Worm (Caenorhabditis elegans) whole organism, L3 larva: ENCODE measurements around the gene gpcp-2.

ENCODE experiments used
- R02D3.7 ChIP-seq: fragments of 150-350 bp; optimal IDR thresholded peaks from 2 replicates; lab custom pipeline; 2014; ENCODE audit warnings: missing biosample characterization, missing genetic modification characterization
- ZK546.5 ChIP-seq: sonication (generic microtip); optimal IDR thresholded peaks from 2 replicates; lab custom pipeline; 2017; ENCODE audit warnings: missing biosample characterization, missing genetic modification characterization
- aly-2 ChIP-seq: fragments of 150-350 bp; optimal IDR thresholded peaks from 2 replicates; lab custom pipeline; 2014; ENCODE audit warnings: missing biosample characterization, missing genetic modification characterization
- ceh-28 ChIP-seq: fragments of 150-350 bp; optimal IDR thresholded peaks from 2 replicates; lab custom pipeline; 2014; ENCODE audit warnings: missing biosample characterization, missing genetic modification reagents, missing genetic modification characterization
- ceh-9 ChIP-seq: sonication (generic microtip); optimal IDR thresholded peaks from 2 replicates; lab custom pipeline; 2018; ENCODE audit warnings: missing biosample characterization, missing genetic modification characterization
- egl-27 ChIP-seq: sonication (generic microtip); optimal IDR thresholded peaks from 4 replicates; lab custom pipeline; 2017; ENCODE audit warnings: missing biosample characterization, missing genetic modification reagents, missing genetic modification characterization
- egl-5 ChIP-seq: fragments of 150-350 bp; optimal IDR thresholded peaks from 2 replicates; lab custom pipeline; 2017; ENCODE audit warnings: missing biosample characterization, missing genetic modification reagents, missing genetic modification characterization, inconsistent platforms
- elt-2 ChIP-seq: sonication (generic microtip); optimal IDR thresholded peaks from 2 replicates; lab custom pipeline; 2016; ENCODE audit warnings: missing genetic modification reagents, mild to moderate bottlenecking, missing genetic modification characterization, missing compliant biosample characterization
- elt-3 ChIP-seq, 3 experiments: fragments of 150-350 bp in 1 of 3; sonication (generic microtip) in 2 of 3; optimal IDR thresholded peaks; 2 replicates in 2 of 3; 4 replicates in 1 of 3; lab custom pipeline; 2014 to 2017; ENCODE audit warnings: missing biosample characterization in 3 of 3, missing genetic modification characterization in 3 of 3
- eor-1 ChIP-seq, 2 experiments: fragments of 150-350 bp; optimal IDR thresholded peaks; 2 replicates each; lab custom pipeline; 2014 to 2018; ENCODE audit warnings: missing biosample characterization in 2 of 2, missing genetic modification characterization in 2 of 2
- fkh-2 ChIP-seq: fragments of 150-350 bp; optimal IDR thresholded peaks from 2 replicates; lab custom pipeline; 2014; ENCODE audit warnings: missing biosample characterization, missing genetic modification reagents, missing genetic modification characterization
- hmg-11 ChIP-seq: sonication (generic microtip); optimal IDR thresholded peaks from 2 replicates; lab custom pipeline; 2016; ENCODE audit warnings: missing genetic modification characterization, missing compliant biosample characterization
- jun-1 ChIP-seq: fragments of 150-350 bp; optimal IDR thresholded peaks from 2 replicates; lab custom pipeline; 2014; ENCODE audit warnings: missing biosample characterization, missing genetic modification reagents, missing genetic modification characterization
- lsy-12 ChIP-seq: sonication (generic microtip); optimal IDR thresholded peaks from 2 replicates; lab custom pipeline; 2016; ENCODE audit warnings: mild to moderate bottlenecking, missing genetic modification characterization, missing compliant biosample characterization
- mdl-1 ChIP-seq: fragments of 150-350 bp; optimal IDR thresholded peaks from 2 replicates; lab custom pipeline; 2014; ENCODE audit warnings: missing biosample characterization, missing genetic modification characterization
- nfya-1 ChIP-seq: sonication (generic microtip); optimal IDR thresholded peaks from 2 replicates; lab custom pipeline; 2017; ENCODE audit warnings: missing genetic modification characterization, mild to moderate bottlenecking, missing compliant biosample characterization, antibody characterized with exemption, moderate library complexity; ENCODE audit not compliant: insufficient read depth
- nhr-11 ChIP-seq: fragments of 150-350 bp; optimal IDR thresholded peaks from 2 replicates; lab custom pipeline; 2014; ENCODE audit warnings: missing biosample characterization, missing genetic modification characterization
- nhr-23 ChIP-seq: fragments of 150-350 bp; optimal IDR thresholded peaks from 2 replicates; lab custom pipeline; 2014; ENCODE audit warnings: missing biosample characterization, missing genetic modification reagents, missing genetic modification characterization
- nhr-237 ChIP-seq: fragments of 150-350 bp; optimal IDR thresholded peaks from 2 replicates; lab custom pipeline; 2014; ENCODE audit warnings: missing biosample characterization, missing genetic modification characterization
- nhr-28 ChIP-seq: fragments of 150-350 bp; optimal IDR thresholded peaks from 2 replicates; lab custom pipeline; 2014; ENCODE audit warnings: missing biosample characterization, missing genetic modification characterization
- nhr-43 ChIP-seq: sonication (generic microtip); optimal IDR thresholded peaks from 2 replicates; lab custom pipeline; 2016; ENCODE audit warnings: mild to moderate bottlenecking, missing genetic modification characterization, missing compliant biosample characterization; ENCODE audit not compliant: poor library complexity, severe bottlenecking
- nhr-67 ChIP-seq: fragments of 150-350 bp; optimal IDR thresholded peaks from 2 replicates; lab custom pipeline; 2014; ENCODE audit warnings: missing biosample characterization, missing genetic modification characterization
- nhr-76 ChIP-seq: fragments of 150-350 bp; sonication (generic microtip); optimal IDR thresholded peaks from 5 replicates; lab custom pipeline; 2014; ENCODE audit warnings: missing biosample characterization, missing genetic modification characterization
- pqm-1 ChIP-seq: fragments of 150-350 bp; optimal IDR thresholded peaks from 2 replicates; lab custom pipeline; 2017; ENCODE audit warnings: missing biosample characterization, missing genetic modification characterization, inconsistent platforms
- sea-2 ChIP-seq: fragments of 150-350 bp; sonication (generic microtip); optimal IDR thresholded peaks from 4 replicates; lab custom pipeline; 2014; ENCODE audit warnings: missing biosample characterization, missing genetic modification reagents, missing genetic modification characterization
- snpc-4 ChIP-seq: fragments of 150-350 bp; optimal IDR thresholded peaks from 2 replicates; lab custom pipeline; 2014; ENCODE audit warnings: missing biosample characterization, missing genetic modification characterization
- tbx-2 ChIP-seq: sonication (generic microtip); optimal IDR thresholded peaks from 2 replicates; lab custom pipeline; 2016; ENCODE audit warnings: mild to moderate bottlenecking, missing genetic modification characterization, missing compliant biosample characterization
- unc-39 ChIP-seq: sonication (generic microtip); optimal IDR thresholded peaks from 4 replicates; lab custom pipeline; 2017; ENCODE audit warnings: missing biosample characterization, missing genetic modification characterization
- unc-62 ChIP-seq: fragments of 150-350 bp; sonication (generic microtip); optimal IDR thresholded peaks from 4 replicates; lab custom pipeline; 2014; ENCODE audit warnings: missing biosample characterization, missing genetic modification reagents, missing genetic modification characterization
- ztf-11 ChIP-seq: fragments of 150-350 bp; optimal IDR thresholded peaks from 2 replicates; lab custom pipeline; 2014; ENCODE audit warnings: missing biosample characterization, missing genetic modification characterization
- ztf-4 ChIP-seq: fragments of 150-350 bp; optimal IDR thresholded peaks from 2 replicates; lab custom pipeline; 2014; ENCODE audit warnings: missing biosample characterization, missing genetic modification characterization

The gpcp-2 gene

ce11 chrII:8059532-8059931 is 13.6 kb downstream of the gpcp-2 start:
- no peak for TF ChIP-seq ceh-28 (tag; lab: Kevin White, UChicago)
- TF ChIP-seq nfya-1 (tag; lab: Kevin White, UChicago) = no peak
- TF ChIP-seq nhr-11 (tag; lab: Kevin White, UChicago) = peak; percentile 81
- no peak for TF ChIP-seq elt-2 (tag; lab: Kevin White, UChicago)

- TF ChIP-seq nhr-23 (tag; lab: Kevin White, UChicago) = no peak
- TF ChIP-seq mdl-1 = no peak
- TF ChIP-seq pqm-1 (tag; lab: Kevin White, UChicago) = no peak
- no peak for TF ChIP-seq hmg-11
- no peak for TF ChIP-seq aly-2 (tag; lab: Kevin White, UChicago)
Measured at ce11 chrII:8058769-8059168, 14.4 kb downstream of the gpcp-2 start, which contains the start of gene T05H10.8. Gene T05H10.8, plus strand, starts transcription at chrII:8059069.

- TF ChIP-seq aly-2 (tag; lab: Kevin White, UChicago) = no peak
- TF ChIP-seq eor-1 (tag; optimal IDR thresholded peaks at IDR 0.05; lab: Kevin White, UChicago) = no peak
- no peak for TF ChIP-seq ZK546.5 (tag; lab: Kevin White, UChicago)
- no peak for TF ChIP-seq nfya-1 (tag; lab: Kevin White, UChicago)
- no peak for TF ChIP-seq nhr-28 (tag; lab: Kevin White, UChicago)
- TF ChIP-seq R02D3.7 = no peak
- TF ChIP-seq, all 47 proteins: peak for 0
Measured at ce11 chrII:8057911-8058310, 15.3 kb downstream of the gpcp-2 start.

- TF ChIP-seq elt-3 (tag; optimal IDR thresholded peaks at IDR 0.05; lab: Kevin White, UChicago) = no peak
- TF ChIP-seq nhr-43 (tag; lab: Kevin White, UChicago) = no peak
- TF ChIP-seq mdl-1 = no peak
- TF ChIP-seq unc-62 (GFP tag; lab: Kevin White, UChicago) = no peak
- TF ChIP-seq nhr-76 (tag; lab: Kevin White, UChicago) = no peak
- no peak for TF ChIP-seq aly-2 (tag; lab: Kevin White, UChicago)
Measured at ce11 chrII:8052850-8053249, 20.3 kb downstream of the gpcp-2 start, which contains the start of gene T05H10.4. Gene T05H10.4, plus strand, starts transcription at chrII:8053150.

- TF ChIP-seq ceh-9 (no peak), elt-3 (tag; optimal IDR thresholded peaks at IDR 0.05; lab: Kevin White, UChicago) (no peak), unc-39 (tag; lab: Kevin White, UChicago) (no peak), nfya-1 (tag; lab: Kevin White, UChicago) (no peak), tbx-2 (tag; lab: Kevin White, UChicago) (no peak), fkh-2 (tag; lab: Kevin White, UChicago) (no peak), nhr-23 (tag; lab: Kevin White, UChicago) (no peak), ztf-4 (tag; lab: Kevin White, UChicago) (no peak), nhr-67 (tag; lab: Kevin White, UChicago) (no peak), lsy-12 (tag; lab: Kevin White, UChicago) (no peak), elt-2 (tag; lab: Kevin White, UChicago) (no peak), ztf-11 (tag; lab: Kevin White, UChicago) (no peak)
Measured at ce11 chrII:8052172-8052571, 21.0 kb downstream of the gpcp-2 start.

- TF ChIP-seq nhr-43 (tag; lab: Kevin White, UChicago) = no peak
- TF ChIP-seq pqm-1 (tag; lab: Kevin White, UChicago) = no peak
- no peak for TF ChIP-seq hmg-11
- no peak for TF ChIP-seq ceh-9
- no peak for TF ChIP-seq fkh-2 (tag; lab: Kevin White, UChicago)
- no peak for TF ChIP-seq egl-27
- no peak for TF ChIP-seq unc-39 (tag; lab: Kevin White, UChicago)
- no peak for TF ChIP-seq R02D3.7
- no peak for TF ChIP-seq nhr-67 (tag; lab: Kevin White, UChicago)
- TF ChIP-seq, all 47 proteins: peak for 0
Measured at ce11 chrII:8051330-8051729, 21.8 kb downstream of the gpcp-2 start.

ce11 chrII:8050477-8050876 is 22.7 kb downstream of the gpcp-2 start, which contains the start of gene mtre-1:
Gene mtre-1, minus strand, starts transcription at chrII:8050577.
- TF ChIP-seq fkh-2 (tag; lab: Kevin White, UChicago) = no peak
- no peak for TF ChIP-seq egl-5 (tag; lab: Kevin White, UChicago)
- no peak for TF ChIP-seq jun-1 (tag; lab: Kevin White, UChicago)
- no peak for TF ChIP-seq ztf-4 (tag; lab: Kevin White, UChicago)
- TF ChIP-seq nhr-237 = no peak
- TF ChIP-seq snpc-4 (tag; lab: Kevin White, UChicago) = no peak
- TF ChIP-seq sea-2 (GFP tag; lab: Kevin White, UChicago) = no peak
- no peak for TF ChIP-seq nhr-11 (tag; lab: Kevin White, UChicago)
- TF ChIP-seq elt-2 (tag; lab: Kevin White, UChicago) = no peak
- TF ChIP-seq ZK546.5 (tag; lab: Kevin White, UChicago) = no peak
- no peak for TF ChIP-seq tbx-2 (tag; lab: Kevin White, UChicago)
